Worm (Caenorhabditis elegans) whole organism, L4 larva: ENCODE measurements around the gene hpo-18.

Experiments
- D1046.2 ChIP-seq: fragments of 200-800 bp; sonication (Bioruptor generic); IDR thresholded peaks from 2 replicates; pipeline ENCODE4 v1.3.6; 2022; ENCODE audit warnings: missing genetic modification characterization, missing compliant biosample characterization
- F44E2.7 ChIP-seq: fragments of 200-800 bp; sonication (Bioruptor generic); IDR thresholded peaks from 2 replicates; pipeline ENCODE4 v2.1.2; 2022; ENCODE audit warnings: missing genetic modification characterization, missing compliant biosample characterization
- T20F7.1 ChIP-seq: fragments of 200-800 bp; sonication (Bioruptor generic); optimal IDR thresholded peaks from 2 replicates; lab custom pipeline; 2018; ENCODE audit warnings: mild to moderate bottlenecking, missing genetic modification characterization, missing compliant biosample characterization
- aha-1 ChIP-seq: fragments of 150-350 bp; peaks from one replicate; lab custom pipeline; 2014; ENCODE audit warnings: missing biosample characterization, missing genetic modification characterization
- attf-4 ChIP-seq: sonication (generic microtip); optimal IDR thresholded peaks from 3 replicates; lab custom pipeline; 2017; ENCODE audit warnings: missing biosample characterization, missing genetic modification characterization
- ceh-28 ChIP-seq: fragments of 150-350 bp; optimal IDR thresholded peaks from 2 replicates; lab custom pipeline; 2014; ENCODE audit warnings: missing biosample characterization, missing genetic modification reagents, missing genetic modification characterization
- cey-2 ChIP-seq: sonication (generic microtip); optimal IDR thresholded peaks from 3 replicates; lab custom pipeline; 2017; ENCODE audit warnings: missing genetic modification characterization, mild to moderate bottlenecking, missing compliant biosample characterization, antibody characterized with exemption, borderline replicate concordance; ENCODE audit not compliant: insufficient read depth
- ctbp-1 ChIP-seq: fragments of 200-800 bp; sonication (Bioruptor generic); IDR thresholded peaks from 2 replicates; pipeline ENCODE4 v1.3.6; 2022; ENCODE audit warnings: missing genetic modification reagents, missing genetic modification characterization, missing compliant biosample characterization
- dmd-8 ChIP-seq: fragments of 200-800 bp; sonication (Bioruptor generic); IDR thresholded peaks from 2 replicates; pipeline ENCODE4 v1.3.6; 2022; ENCODE audit warnings: missing genetic modification characterization, missing compliant biosample characterization
- dpl-1 ChIP-seq: fragments of 150-350 bp; optimal IDR thresholded peaks from 2 replicates; lab custom pipeline; 2014; ENCODE audit warnings: missing biosample characterization, missing genetic modification reagents, missing genetic modification characterization
- egl-27 ChIP-seq: sonication (generic microtip); optimal IDR thresholded peaks from 3 replicates; lab custom pipeline; 2017; ENCODE audit warnings: missing biosample characterization, missing genetic modification reagents, missing genetic modification characterization
- fos-1 ChIP-seq: fragments of 150-350 bp; optimal IDR thresholded peaks from 2 replicates; lab custom pipeline; 2014; ENCODE audit warnings: missing biosample characterization, missing genetic modification characterization
- hlh-11 ChIP-seq: fragments of 200-800 bp; sonication (Bioruptor generic); optimal IDR thresholded peaks from 2 replicates; lab custom pipeline; 2018; ENCODE audit warnings: mild to moderate bottlenecking, missing genetic modification characterization, missing compliant biosample characterization
- lin-15B ChIP-seq: fragments of 150-350 bp; sonication (generic microtip); optimal IDR thresholded peaks from 3 replicates; lab custom pipeline; 2014; ENCODE audit warnings: missing biosample characterization, missing genetic modification characterization
- lin-29 ChIP-seq: fragments of 200-800 bp; sonication (Bioruptor generic); IDR thresholded peaks from 2 replicates; pipeline ENCODE4 v1.3.6; 2022; ENCODE audit warnings: missing genetic modification reagents, missing genetic modification characterization, missing compliant biosample characterization
- lin-38 ChIP-seq: fragments of 200-800 bp; sonication (Bioruptor generic); IDR thresholded peaks from 2 replicates; pipeline ENCODE4 v1.3.6; 2022; ENCODE audit warnings: missing genetic modification reagents, missing genetic modification characterization, missing compliant biosample characterization
- lin-39 ChIP-seq: fragments of 150-350 bp; optimal IDR thresholded peaks from 2 replicates; lab custom pipeline; 2014; ENCODE audit warnings: missing biosample characterization, missing genetic modification reagents, missing genetic modification characterization
- mxl-2 ChIP-seq: fragments of 200-800 bp; sonication (Bioruptor generic); conservative IDR thresholded peaks from 2 replicates; pipeline ENCODE4 v1.3.6; 2022; ENCODE audit warnings: missing genetic modification reagents, missing genetic modification characterization, missing compliant biosample characterization
- mxl-3 ChIP-seq: fragments of 200-800 bp; sonication (Bioruptor generic); optimal IDR thresholded peaks from 2 replicates; lab custom pipeline; 2018; ENCODE audit warnings: mild to moderate bottlenecking, missing genetic modification characterization, missing compliant biosample characterization
- nhr-11 ChIP-seq: fragments of 150-350 bp; optimal IDR thresholded peaks from 2 replicates; lab custom pipeline; 2014; ENCODE audit warnings: missing biosample characterization, missing genetic modification characterization
- nhr-25 ChIP-seq: sonication (generic microtip); optimal IDR thresholded peaks from 2 replicates; lab custom pipeline; 2017; ENCODE audit warnings: missing genetic modification characterization, mild to moderate bottlenecking, missing compliant biosample characterization, antibody characterized with exemption, moderate library complexity, borderline replicate concordance; ENCODE audit not compliant: insufficient read depth
- nhr-28 ChIP-seq: fragments of 150-350 bp; optimal IDR thresholded peaks from 2 replicates; lab custom pipeline; 2014; ENCODE audit warnings: missing biosample characterization, missing genetic modification characterization
- nhr-76 ChIP-seq: fragments of 150-350 bp; optimal IDR thresholded peaks from 2 replicates; lab custom pipeline; 2014; ENCODE audit warnings: missing biosample characterization, missing genetic modification characterization
- pqm-1 ChIP-seq: sonication (generic microtip); optimal IDR thresholded peaks from 2 replicates; lab custom pipeline; 2017; ENCODE audit warnings: missing biosample characterization, missing genetic modification characterization
- rbr-2 ChIP-seq: sonication (generic microtip); optimal IDR thresholded peaks from 2 replicates; lab custom pipeline; 2016; ENCODE audit warnings: missing genotype, missing genetic modification characterization, missing compliant biosample characterization
- saeg-2 ChIP-seq: fragments of 200-800 bp; sonication (Bioruptor generic); IDR thresholded peaks from 2 replicates; pipeline ENCODE4 v1.3.6; 2022; ENCODE audit warnings: missing genetic modification reagents, missing genetic modification characterization, missing compliant biosample characterization
- snpc-1.2 ChIP-seq: fragments of 200-800 bp; sonication (Bioruptor generic); IDR thresholded peaks from 2 replicates; pipeline ENCODE4 v1.3.6; 2022; ENCODE audit warnings: missing genetic modification reagents, missing genetic modification characterization, missing compliant biosample characterization
- snpc-4 ChIP-seq: fragments of 150-350 bp; optimal IDR thresholded peaks from 2 replicates; lab custom pipeline; 2014; ENCODE audit warnings: missing biosample characterization, missing genetic modification characterization
- unc-62 ChIP-seq, 3 experiments: fragments of 150-350 bp in 1 of 3; sonication (generic microtip); optimal IDR thresholded peaks in 2 of 3; peaks in 1 of 3; 1 replicate in 1 of 3; 2 replicates in 2 of 3; lab custom pipeline; 2014 to 2017; ENCODE audit warnings: missing biosample characterization in 3 of 3, missing genetic modification characterization in 3 of 3, missing genetic modification reagents in 3 of 3, missing genotype in 1 of 3
- zfp-2 ChIP-seq: sonication (generic microtip); optimal IDR thresholded peaks from 2 replicates; lab custom pipeline; 2016; ENCODE audit warnings: mild to moderate bottlenecking, missing genetic modification characterization, missing compliant biosample characterization
- zfp-3 ChIP-seq: fragments of 200-800 bp; sonication (Bioruptor generic); conservative IDR thresholded peaks from 2 replicates; pipeline ENCODE4 v1.3.6; 2022; ENCODE audit warnings: missing genetic modification reagents, missing genetic modification characterization, missing compliant biosample characterization

The hpo-18 gene

ce11 chrV:4346325-4346724, at the start of gene hpo-18:
hpo-18 (minus strand) TSS chrV:4346425.
- TF ChIP-seq unc-62 (GFP tag; optimal IDR thresholded peaks at IDR 0.05 in 1 of 2; lab: Kevin White, UChicago) (no peak), unc-62 (tag; optimal IDR thresholded peaks at IDR 0.05; lab: Kevin White, UChicago) (no peak), aha-1 (tag; lab: Kevin White, UChicago) (peak; percentile 67)

- TF ChIP-seq nhr-11 (tag; lab: Kevin White, UChicago) (no peak), nhr-25 (tag; lab: Kevin White, UChicago) (no peak), nhr-76 (tag; lab: Kevin White, UChicago) (no peak), saeg-2 (GFP tag; lab: Robert Waterston, UW) (no peak), mxl-3 (GFP tag; lab: Kevin White, UChicago) (no peak), hlh-11 (no peak), pqm-1 (tag; lab: Kevin White, UChicago) (no peak), lin-38 (GFP tag; lab: Robert Waterston, UW) (no peak), lin-39 (tag; lab: Kevin White, UChicago) (no peak), cey-2 (tag; lab: Kevin White, UChicago) (no peak), D1046.2 (GFP tag; lab: Robert Waterston, UW) (no peak), ceh-28 (tag; lab: Kevin White, UChicago) (no peak), dmd-8 (GFP tag; lab: Robert Waterston, UW) (no peak), T20F7.1 (GFP tag; lab: Kevin White, UChicago) (no peak), mxl-2 (no peak), snpc-4 (tag; lab: Kevin White, UChicago) (no peak), zfp-2 (tag; lab: Kevin White, UChicago) (no peak), lin-29 (no peak)
- TF ChIP-seq, all 104 proteins: peak for 0
These were observed 41.7 kb upstream of the hpo-18 start for ce11 chrV:4387916-4388315.

- TF ChIP-seq zfp-3 (no peak), nhr-28 (tag; lab: Kevin White, UChicago) (no peak)
These were observed 41.2 kb upstream of the hpo-18 start, which contains the start of gene F13A2.9 for ce11 chrV:4387402-4387801. F13A2.9 (minus strand) TSS chrV:4387502.

ce11 chrV:4386173-4386572, 39.9 kb upstream of the hpo-18 start, which contains the start of gene F13A2.10:
F13A2.10 (minus strand) TSS chrV:4386273.
- TF ChIP-seq F44E2.7 (GFP tag; lab: Robert Waterston, UW) (no peak), aha-1 (tag; lab: Kevin White, UChicago) (peak; percentile 34)

- TF ChIP-seq rbr-2 (tag; lab: Kevin White, UChicago): no peak
- TF ChIP-seq nhr-28 (tag; lab: Kevin White, UChicago): no peak
- TF ChIP-seq snpc-1.2 (GFP tag; lab: Robert Waterston, UW): no peak
- TF ChIP-seq ctbp-1 (GFP tag; lab: Robert Waterston, UW): no peak
These were observed 38.3 kb upstream of the hpo-18 start, which contains the start of gene F13A2.2 for ce11 chrV:4384482-4384881. F13A2.2 (minus strand) TSS chrV:4384582.

ce11 chrV:4382298-4382697, 36.1 kb upstream of the hpo-18 start, which contains the start of gene F13A2.1:
F13A2.1 (minus strand) TSS chrV:4382398.
- TF ChIP-seq fos-1 (tag; lab: Kevin White, UChicago) (no peak), dpl-1 (GFP tag; lab: Kevin White, UChicago) (no peak), attf-4 (tag; lab: Kevin White, UChicago) (no peak), lin-15B (tag; lab: Kevin White, UChicago) (no peak), egl-27 (tag; lab: Kevin White, UChicago) (no peak), saeg-2 (GFP tag; lab: Robert Waterston, UW) (no peak)
